Worm (Caenorhabditis elegans) whole organism, L1 larva: Measurements from ENCODE around the gene clec-24.

Experiments
- aly-2 ChIP-seq: fragments of 150-350 bp; optimal IDR thresholded peaks from 2 replicates; lab custom pipeline; 2014; ENCODE audit warnings: missing biosample characterization, missing genetic modification characterization
- dpl-1 ChIP-seq, 3 experiments: fragments of 150-350 bp in 2 of 3; sonication (generic microtip) in 1 of 3; optimal IDR thresholded peaks; 2 replicates each; lab custom pipeline; 2014 to 2017; ENCODE audit warnings: missing biosample characterization in 3 of 3, missing genetic modification characterization in 3 of 3, missing genetic modification reagents in 3 of 3
- egl-13 ChIP-seq: sonication (generic microtip); optimal IDR thresholded peaks from 2 replicates; lab custom pipeline; 2016; ENCODE audit warnings: missing genotype, missing genetic modification reagents, missing genetic modification characterization, missing compliant biosample characterization
- elt-3 ChIP-seq, 6 experiments: fragments of 150-350 bp in 1 of 6; sonication (generic microtip); optimal IDR thresholded peaks; 2 replicates each; lab custom pipeline; 2017 to 2018; ENCODE audit warnings: missing biosample characterization in 6 of 6, missing genetic modification characterization in 6 of 6, inconsistent platforms in 1 of 6
- mdl-1 ChIP-seq, 2 experiments: fragments of 150-350 bp; optimal IDR thresholded peaks; 2 replicates each; lab custom pipeline; 2014 to 2017; ENCODE audit warnings: missing biosample characterization in 2 of 2, missing genetic modification characterization in 2 of 2, inconsistent platforms in 1 of 2
- nhr-28 ChIP-seq: fragments of 150-350 bp; optimal IDR thresholded peaks from 2 replicates; lab custom pipeline; 2014; ENCODE audit warnings: missing biosample characterization, missing genetic modification characterization
- nhr-76 ChIP-seq: sonication (generic microtip); optimal IDR thresholded peaks from 2 replicates; lab custom pipeline; 2017; ENCODE audit warnings: missing biosample characterization, missing genetic modification characterization
- sup-37 ChIP-seq: fragments of 200-800 bp; sonication (Bioruptor generic); optimal IDR thresholded peaks from 2 replicates; lab custom pipeline; 2018; ENCODE audit warnings: mild to moderate bottlenecking, missing genetic modification characterization, missing compliant biosample characterization
- tbx-2 ChIP-seq: sonication (generic microtip); optimal IDR thresholded peaks from 2 replicates; lab custom pipeline; 2016; ENCODE audit warnings: missing genetic modification characterization, missing compliant biosample characterization
- unc-62 ChIP-seq: fragments of 150-350 bp; optimal IDR thresholded peaks from 2 replicates; lab custom pipeline; 2014; ENCODE audit warnings: missing biosample characterization, missing genetic modification reagents, missing genetic modification characterization
- unc-86 ChIP-seq: sonication (generic microtip); optimal IDR thresholded peaks from 2 replicates; lab custom pipeline; 2016; ENCODE audit warnings: missing genetic modification characterization, missing compliant biosample characterization

- TF ChIP-seq elt-3 (tag; optimal IDR thresholded peaks at IDR 0.05; lab: Kevin White, UChicago) (no peak), tbx-2 (tag; lab: Kevin White, UChicago) (no peak), egl-13 (tag; lab: Kevin White, UChicago) (no peak), sup-37 (GFP tag; lab: Kevin White, UChicago) (no peak), dpl-1 (GFP tag; optimal IDR thresholded peaks at IDR 0.05; lab: Kevin White, UChicago) (no peak), unc-86 (tag; lab: Kevin White, UChicago) (no peak), nhr-28 (tag; lab: Kevin White, UChicago) (no peak), nhr-76 (tag; lab: Kevin White, UChicago) (no peak), aly-2 (tag; lab: Kevin White, UChicago) (no peak), unc-62 (GFP tag; lab: Kevin White, UChicago) (no peak), mdl-1 (tag; optimal IDR thresholded peaks at IDR 0.05; lab: Kevin White, UChicago) (no peak)
These were observed 40.9 kb downstream of the clec-24 start, which contains the start of gene srd-68 for ce11 chrV:16902726-16903125.
